Worm (Caenorhabditis elegans): ENCODE measurements around the gene C25D7.10.
"Not testable (repeated sequence)": the region's sequence is repeated elsewhere in the genome, so short reads cannot be mapped to it uniquely, and the experiment has no call there.

C25D7.10 gene

ce11 chrV:15031373-15031772 lies 35.9 kb upstream of the C25D7.10 start, which contains the start of gene cng-1:
Gene cng-1, minus strand, starts transcription at chrV:15031473.
- TF ChIP-seq ceh-34, lim-6, K02D7.2 (tag; optimal IDR thresholded peaks at IDR 0.05): not testable (repeated sequence)

- not testable (repeated sequence) for TF ChIP-seq pros-1, fkh-6, madf-2 (tag; optimal IDR thresholded peaks at IDR 0.05)
These were observed 30.5 kb upstream of the C25D7.10 start, which contains the start of gene melo-3 for ce11 chrV:15036769-15037168. Gene melo-3, minus strand, starts transcription at chrV:15036869.

ce11 chrV:15048107-15048506 lies 19.2 kb upstream of the C25D7.10 start, which contains the start of gene sdc-3:
Gene sdc-3, minus strand, starts transcription at chrV:15048207.
- TF ChIP-seq gmeb-2 (tag; optimal IDR thresholded peaks at IDR 0.05), result no peak
- TF ChIP-seq unc-55 (GFP tag; optimal IDR thresholded peaks at IDR 0.05), result peak; percentile 17

- no peak for TF ChIP-seq odd-2 (tag; optimal IDR thresholded peaks at IDR 0.05)
- TF ChIP-seq nhr-232 (tag; optimal IDR thresholded peaks at IDR 0.05), result no peak
- no peak for TF ChIP-seq fax-1 (tag; optimal IDR thresholded peaks at IDR 0.05)
These were observed 15.5 kb upstream of the C25D7.10 start for ce11 chrV:15051720-15052119.

- TF ChIP-seq ceh-24 (tag; optimal IDR thresholded peaks at IDR 0.05) (no peak), ahr-1 (tag; optimal IDR thresholded peaks at IDR 0.05) (no peak), unc-55 (GFP tag; optimal IDR thresholded peaks at IDR 0.05) (no peak), zip-5 (tag; optimal IDR thresholded peaks at IDR 0.05) (no peak), hlh-30 (tag; optimal IDR thresholded peaks at IDR 0.05; ENCODE audit: insufficient read depth) (no peak), ets-4 (tag; optimal IDR thresholded peaks at IDR 0.05) (no peak), pha-4 (tag; optimal IDR thresholded peaks at IDR 0.05) (no peak), dve-1 (tag; optimal IDR thresholded peaks at IDR 0.05) (no peak), elt-2 (tag; optimal IDR thresholded peaks at IDR 0.05) (no peak), pat-9 (tag; optimal IDR thresholded peaks at IDR 0.05) (no peak), lim-6 (tag; optimal IDR thresholded peaks at IDR 0.05) (no peak)
These were observed 14.9 kb upstream of the C25D7.10 start, which contains the start of the genes fbxa-82 and C25D7.5 for ce11 chrV:15052368-15052767. Gene fbxa-82, minus strand, starts transcription at chrV:15052530. Gene C25D7.5, plus strand, starts transcription at chrV:15052650.

- TF ChIP-seq ahr-1 (tag; optimal IDR thresholded peaks at IDR 0.05) (no peak), dve-1 (tag; optimal IDR thresholded peaks at IDR 0.05) (no peak), hlh-8 (tag; optimal IDR thresholded peaks at IDR 0.05) (no peak), ceh-22 (tag; optimal IDR thresholded peaks at IDR 0.05) (no peak), syd-9 (tag; optimal IDR thresholded peaks at IDR 0.05) (no peak), ceh-9 (tag; optimal IDR thresholded peaks at IDR 0.05) (no peak), ceh-34 (tag; optimal IDR thresholded peaks at IDR 0.05) (no peak), C38D4.7 (GFP tag; optimal IDR thresholded peaks at IDR 0.05) (no peak)
These were observed 12.5 kb upstream of the C25D7.10 start for ce11 chrV:15054733-15055132.

- TF ChIP-seq pqm-1 (tag; optimal IDR thresholded peaks at IDR 0.05) (no peak), nhr-232 (tag; optimal IDR thresholded peaks at IDR 0.05) (no peak), pag-3 (tag; optimal IDR thresholded peaks at IDR 0.05; ENCODE audit: borderline replicate concordance) (no peak), ceh-48 (tag; optimal IDR thresholded peaks at IDR 0.05) (no peak), ztf-16 (tag; optimal IDR thresholded peaks at IDR 0.05) (no peak), hlh-6 (tag; optimal IDR thresholded peaks at IDR 0.05) (no peak), ceh-9 (tag; optimal IDR thresholded peaks at IDR 0.05) (no peak), madf-2 (tag; optimal IDR thresholded peaks at IDR 0.05) (no peak), dve-1 (tag; optimal IDR thresholded peaks at IDR 0.05) (no peak), odd-2 (tag; optimal IDR thresholded peaks at IDR 0.05) (no peak), C38D4.7 (GFP tag; optimal IDR thresholded peaks at IDR 0.05) (no peak), tbx-2 (tag; optimal IDR thresholded peaks at IDR 0.05) (no peak)
These were observed 11.4 kb upstream of the C25D7.10 start, which contains the start of gene C25D7.16 for ce11 chrV:15055873-15056272. Gene C25D7.16, plus strand, starts transcription at chrV:15056173.

All from whole organism, late embryonic.